Worm (Caenorhabditis elegans) whole organism, young adult: ENCODE results near the gene ZK899.7.

ENCODE experiments used
- F33H1.4 ChIP-seq: fragments of 200-800 bp; sonication (Bioruptor generic); IDR thresholded peaks from 2 replicates; pipeline ENCODE4 v1.3.6; 2022; ENCODE audit warnings: missing genetic modification reagents, missing genetic modification characterization, missing compliant biosample characterization
- nhr-80 ChIP-seq: sonication (generic microtip); optimal IDR thresholded peaks from 2 replicates; lab custom pipeline; 2016; ENCODE audit warnings: missing genetic modification characterization, missing compliant biosample characterization

ZK899.7 gene

ce11 chrX:9401963-9402362, 47.3 kb downstream of the ZK899.7 start (continued):
- TF ChIP-seq nhr-80 (no peak), F33H1.4 (no peak)
